Fruit fly (Drosophila melanogaster) whole organism, embryonic: ENCODE results near the gene Shmt.
"Not testable (repeated sequence)": the region's sequence is repeated elsewhere in the genome, so short reads cannot be mapped to it uniquely, and the experiment has no call there.

Experiments
- CG6272 ChIP-seq: fragments of 200-800 bp; sonication (Bioruptor generic); IDR thresholded peaks from 2 replicates; pipeline ENCODE4 v1.3.6; 2022; ENCODE audit warnings: missing biosample characterization, missing genetic modification characterization
- CG6854 ChIP-seq: fragments of 200-800 bp; sonication (Bioruptor generic); optimal IDR thresholded peaks from 3 replicates; lab custom pipeline; 2017; ENCODE audit warnings: missing biosample characterization, mild to moderate bottlenecking, missing genetic modification characterization
- Camta ChIP-seq: fragments of 200-800 bp; sonication (Bioruptor generic); optimal IDR thresholded peaks from 2 replicates; lab custom pipeline; 2016; ENCODE audit warnings: missing biosample characterization, missing genetic modification characterization
- Sin3A ChIP-seq: fragments of >200 bp; optimal IDR thresholded peaks from 2 replicates; lab custom pipeline; 2018
- dati ChIP-seq: fragments of 200-800 bp; sonication (Bioruptor generic); IDR thresholded peaks from 2 replicates; pipeline ENCODE4 v1.3.6; 2022; ENCODE audit warnings: missing biosample characterization, missing genetic modification characterization
- jumu ChIP-seq: fragments of 200-800 bp; sonication (Bioruptor generic); optimal IDR thresholded peaks from 3 replicates; lab custom pipeline; 2016; ENCODE audit warnings: missing biosample characterization, missing genetic modification characterization

dm6 chrX:5942306-5942705 is 25.7 kb upstream of the Shmt start, which contains the start of gene CG12728:
- TF ChIP-seq CG6854 (GFP tag; lab: Kevin White, UChicago); Camta (GFP tag; lab: Kevin White, UChicago); jumu (GFP tag; lab: Kevin White, UChicago); CG6272 (GFP tag; lab: Robert Waterston, UW); Sin3A; dati (GFP tag; lab: Robert Waterston, UW): not testable (repeated sequence)
